Fruit fly (Drosophila melanogaster): ENCODE results near the gene CG3156.

The CG3156 gene

DNA sequence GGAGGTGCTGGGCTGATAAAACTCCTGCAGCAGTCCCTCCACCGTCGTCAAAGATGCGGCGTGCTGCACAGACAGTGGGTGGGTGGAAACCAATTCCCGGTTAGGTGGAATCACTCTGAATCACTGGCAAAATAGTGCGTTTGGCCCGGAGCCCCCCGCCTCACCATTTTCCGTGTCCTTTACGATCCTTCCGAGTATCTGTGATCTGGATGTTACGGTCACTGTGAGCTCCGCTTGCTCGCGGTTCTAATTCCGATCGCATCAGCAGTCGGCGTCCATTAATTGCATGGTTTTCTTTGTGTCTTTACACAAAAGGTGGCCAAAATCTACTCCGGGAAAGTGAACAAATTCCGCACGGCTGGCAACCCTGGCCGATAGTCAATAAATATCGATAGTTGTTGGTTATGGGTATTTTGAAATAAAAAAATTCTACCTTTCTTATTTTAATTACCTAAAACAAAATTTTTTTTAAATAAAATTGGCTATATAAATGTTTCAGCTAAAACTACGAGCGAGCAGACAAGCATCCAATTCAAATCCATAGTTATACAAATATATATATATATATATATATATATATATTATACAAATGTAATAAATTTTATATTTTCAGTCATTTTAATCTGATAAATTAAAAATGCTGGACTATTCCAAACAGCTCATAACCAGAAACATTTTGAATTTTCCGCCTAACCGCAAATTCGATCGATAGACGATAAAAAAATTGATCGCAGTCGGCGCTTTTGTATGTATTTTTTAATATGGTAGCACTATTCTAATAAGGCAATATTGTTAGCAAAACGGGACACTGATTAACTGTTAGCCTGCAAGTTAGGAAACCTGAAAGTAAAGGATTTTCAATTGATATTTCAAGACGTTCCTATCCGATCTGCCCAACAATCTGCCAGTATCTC, 11.2 kb upstream of the CG3156 start, which contains the start of the genes ebo and CG13373:
Gene ebo (minus strand): TSS at position 350 of the 914 bp plus-strand sequence.
Gene CG13373 (plus strand): TSS at position 755 of the 914 bp plus-strand sequence.
- TF ChIP-seq fru (optimal IDR thresholded peaks at IDR 0.05) = no peak
- peak; percentile 54; the same call in 2 of the 3 replicates for TF ChIP-seq CG6791 (GFP tag; IDR thresholded peaks at IDR 0.05; ENCODE audit: partially characterized antibody)
- TF ChIP-seq ewg (GFP tag; optimal IDR thresholded peaks at IDR 0.05) = peak; percentile 4
- TF ChIP-seq hb (GFP tag; IDR thresholded peaks at IDR 0.05; ENCODE audit: partially characterized antibody) = no peak
- TF ChIP-seq da (GFP tag; optimal IDR thresholded peaks at IDR 0.05) = no peak
- no peak for TF ChIP-seq CG11093 (GFP tag; IDR thresholded peaks at IDR 0.05)
- no peak for TF ChIP-seq Sry-β (GFP tag; optimal IDR thresholded peaks at IDR 0.05)
- TF ChIP-seq Ets65A (GFP tag) = peak; percentile 91
- no peak for TF ChIP-seq gcm (GFP tag; optimal IDR thresholded peaks at IDR 0.05)
- no peak for TF ChIP-seq grn (GFP tag; optimal IDR thresholded peaks at IDR 0.05)
- TF ChIP-seq CG15514 (GFP tag; optimal IDR thresholded peaks at IDR 0.05) = no peak
- no peak for TF ChIP-seq CG2202 (tag; optimal IDR thresholded peaks at IDR 0.05)
- peak; percentile 23 for TF ChIP-seq Dip3 (GFP tag; optimal IDR thresholded peaks at IDR 0.05)
- no peak for TF ChIP-seq CG32767 (GFP tag; IDR thresholded peaks at IDR 0.05)
- TF ChIP-seq Hey (tag; optimal IDR thresholded peaks at IDR 0.05) = no peak
- TF ChIP-seq CG11398 (GFP tag; optimal IDR thresholded peaks at IDR 0.05) = no peak
- TF ChIP-seq B-H1 (GFP tag; IDR thresholded peaks at IDR 0.05) = no peak
- no peak for TF ChIP-seq CG1792 (GFP tag; optimal IDR thresholded peaks at IDR 0.05)
- TF ChIP-seq bigmax (GFP tag; optimal IDR thresholded peaks at IDR 0.05) = no peak
- no peak; the same call in 1 of the 2 replicates for TF ChIP-seq Ptx1 (GFP tag; IDR thresholded peaks at IDR 0.05)
- TF ChIP-seq tll (GFP tag; optimal IDR thresholded peaks at IDR 0.05) = no peak
- no peak for TF ChIP-seq Gsc (GFP tag; IDR thresholded peaks at IDR 0.05)
- no peak for TF ChIP-seq Eip74EF (GFP tag; optimal IDR thresholded peaks at IDR 0.05)
- peak; percentile 8 for TF ChIP-seq Hsf (GFP tag; optimal IDR thresholded peaks at IDR 0.05)
- TF ChIP-seq CG2875 (GFP tag; optimal IDR thresholded peaks at IDR 0.05) = no peak
- no peak for TF ChIP-seq CG16779 (GFP tag; IDR thresholded peaks at IDR 0.05)
- TF ChIP-seq pho (GFP tag; optimal IDR thresholded peaks at IDR 0.05) = no peak
- 0 out of 2 replicates have a peak, but pooled peaks have one; percentile 43 for TF ChIP-seq sob (GFP tag; IDR thresholded peaks at IDR 0.05)
- TF ChIP-seq CG6689 (GFP tag; IDR thresholded peaks at IDR 0.05) = peak; percentile 48
- peak; percentile 28; the same call in 1 of the 2 replicates for TF ChIP-seq vvl (GFP tag; IDR thresholded peaks at IDR 0.05)
- TF ChIP-seq CG18599 (GFP tag; optimal IDR thresholded peaks at IDR 0.05) = no peak
- 0 out of 3 replicates have a peak, but pooled peaks have one; percentile 7 for TF ChIP-seq ci (GFP tag; IDR thresholded peaks at IDR 0.05)
- peak; percentile 17 for TF ChIP-seq CG13296 (GFP tag; optimal IDR thresholded peaks at IDR 0.05)
- no peak for TF ChIP-seq CG3726 (GFP tag; IDR thresholded peaks at IDR 0.05)
- no peak for TF ChIP-seq Sin3A (optimal IDR thresholded peaks at IDR 0.05)
- TF ChIP-seq Hmx (GFP tag; optimal IDR thresholded peaks at IDR 0.05) = no peak
- no peak for TF ChIP-seq Kr (GFP tag; optimal IDR thresholded peaks at IDR 0.05)
- no peak for TF ChIP-seq sqz (GFP tag; optimal IDR thresholded peaks at IDR 0.05)
- TF ChIP-seq CG10267 (tag; optimal IDR thresholded peaks at IDR 0.05) = peak; percentile 18
- TF ChIP-seq CG10321 (GFP tag; IDR thresholded peaks at IDR 0.05) = no peak
- TF ChIP-seq CG16815 (GFP tag; optimal IDR thresholded peaks at IDR 0.05) = no peak
- TF ChIP-seq Myb (GFP tag; optimal IDR thresholded peaks at IDR 0.05) = peak; percentile 11
- no peak for TF ChIP-seq CG10209 (GFP tag; optimal IDR thresholded peaks at IDR 0.05)
- TF ChIP-seq Sox102F (GFP tag; optimal IDR thresholded peaks at IDR 0.05) = no peak
- no peak for TF ChIP-seq CG15269 (tag; optimal IDR thresholded peaks at IDR 0.05)
- TF ChIP-seq Oaz (GFP tag; IDR thresholded peaks at IDR 0.05) = no peak
- no peak for TF ChIP-seq cg (GFP tag; optimal IDR thresholded peaks at IDR 0.05)
- TF ChIP-seq crol (GFP tag; IDR thresholded peaks at IDR 0.05) = no peak
- TF ChIP-seq CG18476 (GFP tag; optimal IDR thresholded peaks at IDR 0.05) = no peak

Measured in whole organism, embryonic.